Worm (Caenorhabditis elegans) whole organism, midembryonic: ENCODE measurements around the gene chil-24.
"Not testable (repeated sequence)": the region's sequence is repeated elsewhere in the genome, so short reads cannot be mapped to it uniquely, and the experiment has no call there.

ENCODE experiments used
- T22C8.4 ChIP-seq: fragments of 200-800 bp; sonication (Bioruptor generic); IDR thresholded peaks from 2 replicates; pipeline ENCODE4 v1.3.6; 2022; ENCODE audit warnings: missing genetic modification characterization, missing compliant biosample characterization
- cog-1 ChIP-seq: sonication (generic microtip); optimal IDR thresholded peaks from 2 replicates; lab custom pipeline; 2016; ENCODE audit warnings: missing genetic modification characterization, missing compliant biosample characterization
- flt-1 ChIP-seq: fragments of 200-800 bp; sonication (Bioruptor generic); IDR thresholded peaks from 2 replicates; pipeline ENCODE4 v1.3.6; 2022; ENCODE audit warnings: missing genetic modification characterization, missing compliant biosample characterization
- klf-2 ChIP-seq: fragments of 200-800 bp; sonication (Bioruptor generic); conservative IDR thresholded peaks from 2 replicates; pipeline ENCODE4 v1.3.6; 2022; ENCODE audit warnings: missing genetic modification reagents, missing genetic modification characterization, missing compliant biosample characterization
- med-1 ChIP-seq: sonication (generic microtip); optimal IDR thresholded peaks from 2 replicates; lab custom pipeline; 2017; ENCODE audit warnings: missing genetic modification characterization, mild to moderate bottlenecking, missing compliant biosample characterization, antibody characterized with exemption, missing genetic modification reagents; ENCODE audit not compliant: insufficient read depth
- ref-1 ChIP-seq: fragments of 200-800 bp; sonication (Bioruptor generic); conservative IDR thresholded peaks from 2 replicates; pipeline ENCODE4 v1.3.6; 2022; ENCODE audit warnings: missing genetic modification reagents, missing genetic modification characterization, missing compliant biosample characterization
- tab-1 ChIP-seq: fragments of 200-800 bp; sonication (Bioruptor generic); IDR thresholded peaks from 2 replicates; pipeline ENCODE4 v1.3.6; 2022; ENCODE audit warnings: missing genetic modification characterization, missing compliant biosample characterization
- ztf-23 ChIP-seq: fragments of 200-800 bp; sonication (Bioruptor generic); IDR thresholded peaks from 2 replicates; pipeline ENCODE4 v1.3.6; 2022; ENCODE audit warnings: missing genetic modification reagents, missing genetic modification characterization, missing compliant biosample characterization
- ztf-29 ChIP-seq: fragments of 200-800 bp; sonication (Bioruptor generic); IDR thresholded peaks from 2 replicates; pipeline ENCODE4 v1.3.6; 2022; ENCODE audit warnings: missing genetic modification reagents, missing genetic modification characterization, missing compliant biosample characterization

chil-24 gene

ce11 chrII:3154383-3154782 lies 25.4 kb downstream of the chil-24 start, which contains the start of gene sri-32:
TSS of gene sri-32 (minus strand) at chrII:3154483.
- no peak for TF ChIP-seq T22C8.4
- no peak for TF ChIP-seq ref-1 (GFP tag; lab: Robert Waterston, UW)
- TF ChIP-seq cog-1 (tag; lab: Kevin White, UChicago) = no peak
- no peak for TF ChIP-seq ztf-23
- no peak for TF ChIP-seq med-1 (GFP tag; lab: Kevin White, UChicago)
- no peak for TF ChIP-seq tab-1 (GFP tag; lab: Robert Waterston, UW)

ce11 chrII:3156749-3157148 lies 27.8 kb downstream of the chil-24 start, which contains the start of gene sri-33:
TSS of gene sri-33 (minus strand) at chrII:3156849.
- TF ChIP-seq cog-1 (tag; lab: Kevin White, UChicago) (no peak), med-1 (GFP tag; lab: Kevin White, UChicago) (no peak), ztf-23 (no peak)

ce11 chrII:3158985-3159384 lies 30.0 kb downstream of the chil-24 start, which contains the start of gene sri-34:
TSS of gene sri-34 (minus strand) at chrII:3159085.
- TF ChIP-seq ztf-23 (no peak), flt-1 (GFP tag; lab: Robert Waterston, UW) (no peak), ztf-29 (GFP tag; lab: Robert Waterston, UW) (no peak)

ce11 chrII:3170089-3170488 lies 41.1 kb downstream of the chil-24 start, which contains the start of gene fbxc-55:
TSS of gene fbxc-55 (minus strand) at chrII:3170189.
- TF ChIP-seq klf-2 (GFP tag; lab: Robert Waterston, UW) (no peak), ztf-29 (GFP tag; lab: Robert Waterston, UW) (no peak), med-1 (GFP tag; lab: Kevin White, UChicago) (no peak), ztf-23 (no peak), ref-1 (GFP tag; lab: Robert Waterston, UW) (no peak), cog-1 (tag; lab: Kevin White, UChicago) (no peak), flt-1 (GFP tag; lab: Robert Waterston, UW) (no peak), tab-1 (GFP tag; lab: Robert Waterston, UW) (no peak), T22C8.4 (no peak)

- TF ChIP-seq ztf-29 (GFP tag; lab: Robert Waterston, UW) = no peak
- no peak for TF ChIP-seq T22C8.4
- no peak for TF ChIP-seq ref-1 (GFP tag; lab: Robert Waterston, UW)
- TF ChIP-seq ztf-23 = no peak
- TF ChIP-seq med-1 (GFP tag; lab: Kevin White, UChicago) = no peak
- no peak for TF ChIP-seq cog-1 (tag; lab: Kevin White, UChicago)
- no peak for TF ChIP-seq tab-1 (GFP tag; lab: Robert Waterston, UW)
- TF ChIP-seq flt-1 (GFP tag; lab: Robert Waterston, UW) = no peak
- TF ChIP-seq klf-2 (GFP tag; lab: Robert Waterston, UW) = no peak
Observed at ce11 chrII:3172176-3172575, 43.2 kb downstream of the chil-24 start, which contains the start of gene Y27F2A.10. TSS of gene Y27F2A.10 (minus strand) at chrII:3172276.

ce11 chrII:3177663-3178062 lies 48.7 kb downstream of the chil-24 start, which contains the start of gene sri-40:
TSS of gene sri-40 (plus strand) at chrII:3177963.
- not testable (repeated sequence) for TF ChIP-seq T22C8.4; flt-1 (GFP tag; lab: Robert Waterston, UW); cog-1 (tag; lab: Kevin White, UChicago)
